Fruit fly (Drosophila melanogaster): ENCODE data around the gene Rac1.

Rac1 gene

dm6 chr3L:1300076-1300635 lies 2.3 kb downstream of the Rac1 start (continued):
- TF ChIP-seq CG13123 (GFP tag; optimal IDR thresholded peaks at IDR 0.05) (peak; percentile 42), CG13296 (GFP tag; optimal IDR thresholded peaks at IDR 0.05) (peak; percentile 30), CG7357 (GFP tag; IDR thresholded peaks at IDR 0.05) (peak; percentile 66; the same call in 2 of the 3 replicates), Nf-YC (tag; optimal IDR thresholded peaks at IDR 0.05) (peak; percentile 70), Hmr (GFP tag; optimal IDR thresholded peaks at IDR 0.05) (peak; percentile 79), al (GFP tag; IDR thresholded peaks at IDR 0.05) (peak; percentile 63), crc (GFP tag; optimal IDR thresholded peaks at IDR 0.05) (no peak), Usf (GFP tag; optimal IDR thresholded peaks at IDR 0.05) (peak; percentile 51), CG6791 (GFP tag; IDR thresholded peaks at IDR 0.05; ENCODE audit: partially characterized antibody) (no peak), CG10274 (GFP tag; optimal IDR thresholded peaks at IDR 0.05) (peak; percentile 37), CG34224 (GFP tag; IDR thresholded peaks at IDR 0.05; ENCODE audit: partially characterized antibody) (no peak), Side (GFP tag; optimal IDR thresholded peaks at IDR 0.05) (no peak), tin (GFP tag; optimal IDR thresholded peaks at IDR 0.05) (peak; percentile 79), Hmx (GFP tag; optimal IDR thresholded peaks at IDR 0.05) (no peak), tup (GFP tag; optimal IDR thresholded peaks at IDR 0.05) (peak; percentile 26), CG16815 (GFP tag; optimal IDR thresholded peaks at IDR 0.05) (peak; percentile 76), Lpt (GFP tag; optimal IDR thresholded peaks at IDR 0.05) (no peak), Doc2 (GFP tag; IDR thresholded peaks at IDR 0.05) (no peak), Sry-δ (GFP tag; optimal IDR thresholded peaks at IDR 0.05) (no peak), chinmo (GFP tag; IDR thresholded peaks at IDR 0.05; ENCODE audit: partially characterized antibody) (no peak), CG3847 (GFP tag; IDR thresholded peaks at IDR 0.05) (peak; percentile 68), bigmax (GFP tag; optimal IDR thresholded peaks at IDR 0.05) (no peak), CG10209 (GFP tag; optimal IDR thresholded peaks at IDR 0.05) (peak; percentile 79), CG33557 (GFP tag; optimal IDR thresholded peaks at IDR 0.05) (peak; percentile 81), sr (GFP tag; IDR thresholded peaks at IDR 0.05) (no peak), MESR4 (GFP tag; optimal IDR thresholded peaks at IDR 0.05) (no peak), CG10366 (GFP tag; IDR thresholded peaks at IDR 0.05) (peak; percentile 79), CG1603 (tag; optimal IDR thresholded peaks at IDR 0.05) (peak; percentile 31), Elba2 (GFP tag; optimal IDR thresholded peaks at IDR 0.05) (no peak), Hr51 (GFP tag; optimal IDR thresholded peaks at IDR 0.05) (peak; percentile 27 to 82), z (GFP tag; IDR thresholded peaks at IDR 0.05) (no peak), knrl (GFP tag; IDR thresholded peaks at IDR 0.05; ENCODE audit: partially characterized antibody) (no peak), onecut (GFP tag; IDR thresholded peaks at IDR 0.05) (peak; percentile 64), ac (GFP tag; optimal IDR thresholded peaks at IDR 0.05) (peak; percentile 65), ham (GFP tag; IDR thresholded peaks at IDR 0.05) (no peak), Ets65A (GFP tag) (no peak), BtbVII (GFP tag; optimal IDR thresholded peaks at IDR 0.05) (peak; percentile 88), exex (tag; optimal IDR thresholded peaks at IDR 0.05) (peak; percentile 31), CG11504 (tag; optimal IDR thresholded peaks at IDR 0.05) (peak; percentile 88), ERR (GFP tag; optimal IDR thresholded peaks at IDR 0.05) (no peak), Dip3 (GFP tag; optimal IDR thresholded peaks at IDR 0.05) (peak; percentile 43), HmgD (GFP tag; optimal IDR thresholded peaks at IDR 0.05) (no peak), nerfin-2 (GFP tag; IDR thresholded peaks at IDR 0.05; ENCODE audit: partially characterized antibody) (no peak), Dad (GFP tag; optimal IDR thresholded peaks at IDR 0.05) (no peak), Six4 (GFP tag; optimal IDR thresholded peaks at IDR 0.05) (peak; percentile 80), cato (GFP tag; optimal IDR thresholded peaks at IDR 0.05; ENCODE audit: borderline replicate concordance) (peak; percentile 34), Scr (GFP tag; IDR thresholded peaks at IDR 0.05; ENCODE audit: partially characterized antibody) (no peak), CG10543 (GFP tag; optimal IDR thresholded peaks at IDR 0.05) (peak; percentile 85), ssp (GFP tag; IDR thresholded peaks at IDR 0.05) (peak; percentile 67), CG14050 (GFP tag; IDR thresholded peaks at IDR 0.05) (peak; percentile 61; the same call in 2 of the 3 replicates)

Measured in whole organism, embryonic.